Worm (Caenorhabditis elegans) whole organism, L3 larva: Measurements from ENCODE around the gene nlp-24.

Experiments used
- R02D3.7 ChIP-seq: fragments of 150-350 bp; optimal IDR thresholded peaks from 2 replicates; lab custom pipeline; 2014; ENCODE audit warnings: missing biosample characterization, missing genetic modification characterization
- ceh-16 ChIP-seq: sonication (generic microtip); optimal IDR thresholded peaks from 2 replicates; lab custom pipeline; 2017; ENCODE audit warnings: missing biosample characterization, missing genetic modification characterization
- pha-4 ChIP-seq: fragments of 150-350 bp; optimal IDR thresholded peaks from 2 replicates; lab custom pipeline; 2014; ENCODE audit warnings: missing biosample characterization, missing genetic modification reagents, missing genetic modification characterization
- unc-62 ChIP-seq: fragments of 150-350 bp; sonication (generic microtip); optimal IDR thresholded peaks from 4 replicates; lab custom pipeline; 2014; ENCODE audit warnings: missing biosample characterization, missing genetic modification reagents, missing genetic modification characterization
- ztf-4 ChIP-seq: fragments of 150-350 bp; optimal IDR thresholded peaks from 2 replicates; lab custom pipeline; 2014; ENCODE audit warnings: missing biosample characterization, missing genetic modification characterization

- no peak for TF ChIP-seq R02D3.7 (tag; lab: Kevin White, UChicago)
- no peak for TF ChIP-seq unc-62 (GFP tag; lab: Kevin White, UChicago)
- no peak for TF ChIP-seq pha-4 (tag; lab: Kevin White, UChicago)
- TF ChIP-seq ztf-4 (tag; lab: Kevin White, UChicago), result no peak
- TF ChIP-seq ceh-16 (tag; lab: Kevin White, UChicago), result no peak
These were observed 31.6 kb downstream of the nlp-24 start for ce11 chrV:11647821-11648220.
